Worm (Caenorhabditis elegans): ENCODE results near the gene C35D6.4.
A peak's percentile ranks its signal among the peaks of the same experiment; 100 is the strongest.

The C35D6.4 gene

DNA sequence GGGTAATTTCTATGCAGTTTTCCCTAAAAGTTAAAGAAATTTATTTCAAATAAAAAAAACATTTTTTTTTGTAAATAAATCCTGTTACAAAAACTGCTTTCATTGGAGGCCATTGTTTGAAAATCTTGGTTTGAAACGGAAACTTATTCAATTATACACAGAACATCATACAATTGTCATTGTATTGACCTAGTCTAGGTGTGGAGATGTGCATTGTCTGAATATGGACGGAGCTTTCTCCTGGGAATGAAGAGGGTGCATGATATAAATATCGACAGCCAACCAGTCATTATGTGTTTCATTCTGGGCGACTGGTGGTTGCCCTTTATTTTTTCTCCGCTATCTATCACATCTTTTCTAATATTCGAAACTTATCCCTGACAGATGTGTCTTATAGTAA lies 4.3 kb upstream of the C35D6.4 start, which contains the start of gene C35D6.3:
C35D6.3 (plus strand) TSS at position 301 of the 400 bp plus-strand sequence.
- TF ChIP-seq dve-1 (tag; optimal IDR thresholded peaks at IDR 0.05; ENCODE audit: insufficient read depth) (no peak), fkh-10 (GFP tag; optimal IDR thresholded peaks at IDR 0.05) (no peak), nhr-10 (tag; optimal IDR thresholded peaks at IDR 0.05) (no peak), aha-1 (tag) (peak; percentile 31), snpc-4 (tag; optimal IDR thresholded peaks at IDR 0.05) (no peak), ceh-44 (GFP tag; IDR thresholded peaks at IDR 0.05) (no peak)

- no peak for TF ChIP-seq php-3 (GFP tag; IDR thresholded peaks at IDR 0.05)
- TF ChIP-seq ztf-11 (tag; optimal IDR thresholded peaks at IDR 0.05), result no peak
- TF ChIP-seq aha-1 (tag), result peak; percentile 56
- TF ChIP-seq daf-16 (GFP tag; optimal IDR thresholded peaks at IDR 0.05), result no peak
- TF ChIP-seq daf-16 (tag; optimal IDR thresholded peaks at IDR 0.05), result peak; percentile 70
- TF ChIP-seq F26F4.8 (GFP tag; conservative IDR thresholded peaks at IDR 0.05), result no peak
- no peak for TF ChIP-seq madf-9 (GFP tag; conservative IDR thresholded peaks at IDR 0.05)
- TF ChIP-seq egl-43 (GFP tag; IDR thresholded peaks at IDR 0.05), result no peak
- no peak for TF ChIP-seq ceh-44 (GFP tag; IDR thresholded peaks at IDR 0.05)
- TF ChIP-seq ceh-82 (tag; optimal IDR thresholded peaks at IDR 0.05), result no peak
- no peak for TF ChIP-seq lin-29 (GFP tag; IDR thresholded peaks at IDR 0.05)
- peak; percentile 1 for TF ChIP-seq pqm-1 (tag; optimal IDR thresholded peaks at IDR 0.05)
- TF ChIP-seq F37D6.2 (tag; optimal IDR thresholded peaks at IDR 0.05), result no peak
- TF ChIP-seq dve-1 (tag; optimal IDR thresholded peaks at IDR 0.05; ENCODE audit: insufficient read depth), result peak; percentile 49
- no peak for TF ChIP-seq nhr-11 (tag; optimal IDR thresholded peaks at IDR 0.05)
Observed at ce11 chrIV:16364581-16364980, 13.8 kb downstream of the C35D6.4 start.

DNA sequence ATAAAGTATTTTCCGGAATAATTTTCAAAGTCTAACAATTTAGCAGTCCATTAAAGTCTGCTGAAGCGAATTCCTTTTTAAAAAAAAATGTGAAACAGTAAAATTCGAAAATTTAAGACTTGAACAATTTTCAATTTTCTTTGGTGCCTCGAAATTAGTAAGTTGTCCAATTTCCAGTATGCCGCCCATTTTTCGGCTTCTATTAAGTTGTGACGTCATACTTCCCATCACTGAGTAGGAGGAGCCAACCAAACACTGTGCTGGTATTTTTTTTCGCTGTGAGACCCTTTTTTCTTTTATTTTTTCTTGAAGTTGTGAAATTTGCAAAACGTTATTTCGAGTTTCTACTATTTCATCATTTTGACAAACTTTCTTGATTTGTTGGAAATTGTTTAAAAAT lies 19.8 kb downstream of the C35D6.4 start:
- TF ChIP-seq egl-27 (tag; optimal IDR thresholded peaks at IDR 0.05), result no peak

DNA sequence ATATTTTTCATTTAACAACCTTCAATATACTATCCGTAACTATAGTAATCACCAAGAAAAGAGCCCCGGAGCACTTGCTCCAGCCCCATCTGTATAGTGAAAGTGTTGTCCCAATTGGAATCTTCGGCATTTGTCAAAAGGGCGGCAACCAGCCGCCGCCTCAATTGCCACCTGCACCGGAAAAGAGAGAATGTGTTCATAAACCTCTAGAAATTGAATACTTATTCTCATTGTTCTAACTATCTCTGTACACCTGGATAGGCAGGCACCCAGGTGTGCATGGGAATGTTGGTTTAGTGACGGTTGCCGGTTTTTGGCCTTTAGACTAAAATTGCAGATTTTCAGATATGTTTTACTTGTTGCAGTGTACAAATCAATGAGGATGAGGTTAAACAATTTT lies 27.2 kb downstream of the C35D6.4 start:
- TF ChIP-seq aha-1 (tag) (peak; percentile 81), ceh-62 (tag; optimal IDR thresholded peaks at IDR 0.05) (no peak)

DNA sequence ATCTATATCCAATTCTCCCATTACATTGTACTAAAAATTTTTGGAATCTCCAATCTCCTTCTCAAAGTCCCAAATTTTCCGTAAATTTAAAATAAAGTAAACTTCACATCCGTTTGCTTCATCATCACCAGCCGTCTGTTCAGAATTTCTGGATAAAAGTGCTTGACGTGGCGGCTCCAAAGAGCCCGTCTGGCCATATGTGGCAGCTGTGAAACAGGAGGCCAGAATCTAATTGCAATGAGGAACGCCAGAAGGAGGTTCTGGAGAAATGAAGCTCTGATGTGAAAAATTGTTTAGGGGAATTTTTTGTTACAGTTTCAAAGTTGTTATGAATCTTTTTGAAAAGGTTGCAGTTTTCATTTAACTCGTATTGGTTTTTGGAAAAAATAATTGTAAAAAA lies 29.5 kb downstream of the C35D6.4 start:
- no peak for TF ChIP-seq hlh-30 (tag; optimal IDR thresholded peaks at IDR 0.05; ENCODE audit: insufficient read depth)
- TF ChIP-seq Y105C5A.15 (GFP tag; IDR thresholded peaks at IDR 0.05), result no peak
- no peak for TF ChIP-seq fkh-10 (GFP tag; optimal IDR thresholded peaks at IDR 0.05)
- no peak for TF ChIP-seq zfp-3 (GFP tag; conservative IDR thresholded peaks at IDR 0.05)
- no peak for TF ChIP-seq arid-1 (GFP tag; conservative IDR thresholded peaks at IDR 0.05)
- no peak for TF ChIP-seq saeg-2 (GFP tag; IDR thresholded peaks at IDR 0.05)
- TF ChIP-seq F44E2.7 (GFP tag; IDR thresholded peaks at IDR 0.05), result no peak

ce11 chrIV:16380937-16381336 lies 30.1 kb downstream of the C35D6.4 start:
- TF ChIP-seq dpl-1 (GFP tag; optimal IDR thresholded peaks at IDR 0.05), result no peak
- TF ChIP-seq ceh-82 (tag; optimal IDR thresholded peaks at IDR 0.05), result no peak
- no peak for TF ChIP-seq pqm-1 (tag; optimal IDR thresholded peaks at IDR 0.05)
- no peak for TF ChIP-seq sdz-12 (GFP tag; optimal IDR thresholded peaks at IDR 0.05)
- TF ChIP-seq nhr-25 (tag; optimal IDR thresholded peaks at IDR 0.05; ENCODE audit: borderline replicate concordance, insufficient read depth), result no peak
- no peak for TF ChIP-seq nhr-102 (tag; optimal IDR thresholded peaks at IDR 0.05)
- TF ChIP-seq ztf-7 (tag; optimal IDR thresholded peaks at IDR 0.05), result no peak
- no peak for TF ChIP-seq F49E8.2 (tag; optimal IDR thresholded peaks at IDR 0.05; ENCODE audit: borderline replicate concordance)
- TF ChIP-seq spr-3 (GFP tag; optimal IDR thresholded peaks at IDR 0.05), result no peak
- TF ChIP-seq unc-62 (GFP tag; optimal IDR thresholded peaks at IDR 0.05 in 1 of 2), result no peak
- TF ChIP-seq unc-62 (tag; optimal IDR thresholded peaks at IDR 0.05), result no peak
- no peak for TF ChIP-seq mep-1 (tag; optimal IDR thresholded peaks at IDR 0.05)
- TF ChIP-seq unc-130 (GFP tag; optimal IDR thresholded peaks at IDR 0.05), result no peak
- no peak for TF ChIP-seq snpc-4 (tag; optimal IDR thresholded peaks at IDR 0.05)
- TF ChIP-seq F26F4.8 (GFP tag; conservative IDR thresholded peaks at IDR 0.05), result no peak
- no peak for TF ChIP-seq nhr-6 (tag; optimal IDR thresholded peaks at IDR 0.05)
- no peak for TF ChIP-seq php-3 (GFP tag; IDR thresholded peaks at IDR 0.05)
- TF ChIP-seq nhr-76 (tag; optimal IDR thresholded peaks at IDR 0.05), result no peak
